Fruit fly (Drosophila melanogaster): ENCODE data around the gene CG16743.

dm6 chr2L:11014671-11015070 is 42.6 kb downstream of the CG16743 start:
- peak; percentile 49 for TF ChIP-seq OdsH (GFP tag; optimal IDR thresholded peaks at IDR 0.05)
- TF ChIP-seq h (GFP tag; optimal IDR thresholded peaks at IDR 0.05), result peak; percentile 1
- TF ChIP-seq tai (GFP tag; optimal IDR thresholded peaks at IDR 0.05), result no peak
- no peak for TF ChIP-seq Dif (GFP tag; optimal IDR thresholded peaks at IDR 0.05; ENCODE audit: partially characterized antibody)
- no peak for TF ChIP-seq pan (optimal IDR thresholded peaks at IDR 0.05)
- no peak for TF ChIP-seq GATAd (GFP tag; optimal IDR thresholded peaks at IDR 0.05)
- no peak for TF ChIP-seq Abd-B (GFP tag; optimal IDR thresholded peaks at IDR 0.05)
- TF ChIP-seq lola (GFP tag; optimal IDR thresholded peaks at IDR 0.05), result no peak
- peak; percentile 23 for TF ChIP-seq fru (GFP tag; optimal IDR thresholded peaks at IDR 0.05)
- no peak for TF ChIP-seq usp (GFP tag; optimal IDR thresholded peaks at IDR 0.05)
- TF ChIP-seq dmrt93B (GFP tag; optimal IDR thresholded peaks at IDR 0.05), result no peak
- no peak for TF ChIP-seq br (GFP tag; optimal IDR thresholded peaks at IDR 0.05)
